Fruit fly (Drosophila melanogaster) whole organism, embryonic: ENCODE results near the gene CG1951.

ENCODE experiments used
- Blimp-1 ChIP-seq: fragments of 200-800 bp; sonication (Bioruptor generic); optimal IDR thresholded peaks from 3 replicates; lab custom pipeline; 2018; ENCODE audit warnings: missing biosample characterization, missing genetic modification characterization, mild to moderate bottlenecking, moderate library complexity, missing genetic modification reagents
- Bteb2 ChIP-seq: fragments of 200-800 bp; sonication (Bioruptor generic); optimal IDR thresholded peaks from 2 replicates; lab custom pipeline; 2016; ENCODE audit warnings: missing biosample characterization, missing genetic modification characterization
- CG10321 ChIP-seq: fragments of 200-800 bp; sonication (Bioruptor generic); IDR thresholded peaks from 2 replicates; pipeline ENCODE4 v1.3.6; 2022; ENCODE audit warnings: missing biosample characterization, missing genetic modification characterization
- CG11247 ChIP-seq: fragments of 200-800 bp; sonication (Bioruptor generic); IDR thresholded peaks from 2 replicates; pipeline ENCODE4 v1.3.6; 2022; ENCODE audit warnings: missing biosample characterization, missing genetic modification characterization
- CG12104 ChIP-seq: fragments of 200-800 bp; sonication (Bioruptor generic); optimal IDR thresholded peaks from 3 replicates; lab custom pipeline; 2016; ENCODE audit warnings: missing biosample characterization, missing genetic modification characterization
- CG12659 ChIP-seq: fragments of 200-800 bp; sonication (Bioruptor generic); optimal IDR thresholded peaks from 3 replicates; lab custom pipeline; 2017; ENCODE audit warnings: mild to moderate bottlenecking, missing biosample characterization, missing genetic modification reagents, missing genetic modification characterization
- CG12744 ChIP-seq: fragments of 200-800 bp; sonication (Bioruptor generic); optimal IDR thresholded peaks from 2 replicates; lab custom pipeline; 2016; ENCODE audit warnings: missing biosample characterization, missing genetic modification characterization
- CG13123 ChIP-seq: fragments of 200-800 bp; sonication (Bioruptor generic); optimal IDR thresholded peaks from 2 replicates; lab custom pipeline; 2016; ENCODE audit warnings: missing biosample characterization, missing genetic modification characterization
- CG14965 ChIP-seq: fragments of 200-800 bp; sonication (Bioruptor generic); optimal IDR thresholded peaks from 2 replicates; lab custom pipeline; 2016; ENCODE audit warnings: missing biosample characterization, missing genetic modification characterization, borderline replicate concordance
- CG15696 ChIP-seq: fragments of 200-800 bp; sonication (Bioruptor generic); optimal IDR thresholded peaks from 2 replicates; lab custom pipeline; 2019; ENCODE audit warnings: missing biosample characterization, mild to moderate bottlenecking, missing genetic modification characterization, moderate library complexity
- CG17328 ChIP-seq: fragments of 200-800 bp; sonication (Bioruptor generic); IDR thresholded peaks from 2 replicates; pipeline ENCODE4 v1.3.6; 2022; ENCODE audit warnings: missing biosample characterization, missing genetic modification characterization
- CG17568 ChIP-seq: fragments of 200-800 bp; sonication (Bioruptor generic); optimal IDR thresholded peaks from 2 replicates; lab custom pipeline; 2018; ENCODE audit warnings: missing biosample characterization, mild to moderate bottlenecking, missing genetic modification characterization, moderate library complexity
- CG17612 ChIP-seq: fragments of 200-800 bp; sonication (Bioruptor generic); IDR thresholded peaks from 2 replicates; pipeline ENCODE4 v1.3.6; 2022; ENCODE audit warnings: missing biosample characterization, missing genetic modification characterization
- CG17829 ChIP-seq: fragments of 200-800 bp; optimal IDR thresholded peaks from 2 replicates; lab custom pipeline; 2019; ENCODE audit warnings: missing biosample characterization, mild to moderate bottlenecking, missing genetic modification characterization, moderate library complexity
- CG17912 ChIP-seq: fragments of 200-800 bp; sonication (Bioruptor generic); optimal IDR thresholded peaks from 2 replicates; lab custom pipeline; 2018; ENCODE audit warnings: missing biosample characterization, mild to moderate bottlenecking, missing genetic modification characterization
- CG1832 ChIP-seq: fragments of 200-800 bp; sonication (Bioruptor generic); optimal IDR thresholded peaks from 2 replicates; lab custom pipeline; 2017; ENCODE audit warnings: missing biosample characterization, mild to moderate bottlenecking, missing genetic modification characterization, inconsistent platforms
- CG34224 ChIP-seq: fragments of 200-800 bp; sonication (Bioruptor generic); IDR thresholded peaks from 3 replicates; pipeline ENCODE4 v1.3.6; 2022; ENCODE audit warnings: missing biosample characterization, missing genetic modification characterization; ENCODE audit not compliant: partially characterized antibody
- CG4820 ChIP-seq: fragments of 200-800 bp; sonication (Bioruptor generic); optimal IDR thresholded peaks from 3 replicates; lab custom pipeline; 2016; ENCODE audit warnings: missing biosample characterization, missing genetic modification characterization
- CG6654 ChIP-seq: fragments of 200-800 bp; sonication (Bioruptor generic); optimal IDR thresholded peaks from 2 replicates; lab custom pipeline; 2017; ENCODE audit warnings: missing biosample characterization, mild to moderate bottlenecking, missing genetic modification characterization
- CG6683 ChIP-seq: fragments of 200-800 bp; sonication (Bioruptor generic); optimal IDR thresholded peaks from 2 replicates; lab custom pipeline; 2017; ENCODE audit warnings: missing biosample characterization, mild to moderate bottlenecking, missing genetic modification characterization, missing genetic modification reagents
- CG6765 ChIP-seq: fragments of 200-800 bp; sonication (Bioruptor generic); optimal IDR thresholded peaks from 3 replicates; lab custom pipeline; 2017; ENCODE audit warnings: missing biosample characterization, mild to moderate bottlenecking, missing genetic modification characterization
- CG9876 ChIP-seq: fragments of 200-800 bp; sonication (Bioruptor generic); optimal IDR thresholded peaks from 2 replicates; lab custom pipeline; 2016; ENCODE audit warnings: missing biosample characterization, missing genetic modification characterization
- CoRest ChIP-seq: fragments of 200-800 bp; sonication (Bioruptor generic); optimal IDR thresholded peaks from 3 replicates; lab custom pipeline; 2018; ENCODE audit warnings: missing biosample characterization, mild to moderate bottlenecking, missing genetic modification characterization, moderate library complexity
- D ChIP-seq, 2 experiments: fragments of 200-800 bp in 1 of 2; fragments of >200 bp in 1 of 2; sonication (Bioruptor generic) in 1 of 2; optimal IDR thresholded peaks; 2 replicates in 1 of 2; 3 replicates in 1 of 2; lab custom pipeline; 2017; ENCODE audit warnings: mild to moderate bottlenecking in 1 of 2, missing biosample characterization in 1 of 2, missing genetic modification characterization in 1 of 2, missing genetic modification reagents in 1 of 2
- Dbx ChIP-seq: fragments of 200-800 bp; sonication (Bioruptor generic); IDR thresholded peaks from 3 replicates; pipeline ENCODE4 v1.3.6; 2022; ENCODE audit warnings: missing biosample characterization, missing genetic modification characterization
- Gug ChIP-seq: fragments of 200-800 bp; sonication (Bioruptor generic); IDR thresholded peaks from 4 replicates; pipeline ENCODE4 v1.3.6; 2022; ENCODE audit warnings: missing biosample characterization, missing genetic modification characterization
- H2.0 ChIP-seq: fragments of 200-800 bp; sonication (Bioruptor generic); IDR thresholded peaks from 2 replicates; pipeline ENCODE4 v1.3.6; 2022; ENCODE audit warnings: missing biosample characterization, missing genetic modification characterization
- HLH3B ChIP-seq: fragments of 200-800 bp; sonication (Bioruptor generic); IDR thresholded peaks from 2 replicates; pipeline ENCODE4 v1.3.6; 2022; ENCODE audit warnings: missing biosample characterization, missing genetic modification characterization
- HLH4C ChIP-seq: fragments of 200-800 bp; sonication (Bioruptor generic); IDR thresholded peaks from 3 replicates; pipeline ENCODE4 v1.3.6; 2022; ENCODE audit warnings: missing biosample characterization, missing genetic modification characterization; ENCODE audit not compliant: partially characterized antibody
- Hr51 ChIP-seq, 2 experiments: fragments of 200-800 bp; sonication (Bioruptor generic); optimal IDR thresholded peaks; 2 replicates in 1 of 2; 3 replicates in 1 of 2; lab custom pipeline; 2016 to 2018; ENCODE audit warnings: missing biosample characterization in 2 of 2, missing genetic modification characterization in 2 of 2, mild to moderate bottlenecking in 1 of 2, moderate library complexity in 1 of 2
- Max ChIP-seq: fragments of 200-800 bp; sonication (Bioruptor generic); optimal IDR thresholded peaks from 2 replicates; lab custom pipeline; 2016; ENCODE audit warnings: missing biosample characterization, mild to moderate bottlenecking, missing genetic modification characterization
- NC2β ChIP-seq: fragments of 200-800 bp; sonication (Bioruptor generic); optimal IDR thresholded peaks from 2 replicates; lab custom pipeline; 2016; ENCODE audit warnings: missing biosample characterization, missing genetic modification characterization
- Nf-YB ChIP-seq: fragments of 200-800 bp; sonication (Bioruptor generic); optimal IDR thresholded peaks from 3 replicates; lab custom pipeline; 2019; ENCODE audit warnings: missing biosample characterization, mild to moderate bottlenecking, missing genetic modification characterization, moderate library complexity
- NfI ChIP-seq: fragments of 200-800 bp; sonication (Bioruptor generic); optimal IDR thresholded peaks from 3 replicates; lab custom pipeline; 2018; ENCODE audit warnings: missing biosample characterization, mild to moderate bottlenecking, missing genetic modification characterization, moderate library complexity
- PHDP ChIP-seq: fragments of 200-800 bp; sonication (Bioruptor generic); optimal IDR thresholded peaks from 3 replicates; lab custom pipeline; 2018; ENCODE audit warnings: missing biosample characterization, mild to moderate bottlenecking, missing genetic modification characterization, moderate library complexity
- Ravus ChIP-seq: fragments of 200-800 bp; sonication (Bioruptor generic); IDR thresholded peaks from 2 replicates; pipeline ENCODE4 v1.3.6; 2022; ENCODE audit warnings: missing biosample characterization, missing genetic modification characterization
- TFAM ChIP-seq: fragments of 200-800 bp; sonication (Bioruptor generic); optimal IDR thresholded peaks from 2 replicates; lab custom pipeline; 2017; ENCODE audit warnings: missing biosample characterization, missing genetic modification characterization, inconsistent platforms
- Taf1 ChIP-seq: fragments of 200-800 bp; sonication (Bioruptor generic); IDR thresholded peaks from 2 replicates; pipeline ENCODE4 v1.3.6; 2022; ENCODE audit warnings: missing biosample characterization, missing genetic modification characterization
- Usf ChIP-seq: fragments of 200-800 bp; sonication (Bioruptor generic); optimal IDR thresholded peaks from 2 replicates; lab custom pipeline; 2017; ENCODE audit warnings: missing genotype, missing biosample characterization, missing genetic modification characterization
- al ChIP-seq: fragments of 200-800 bp; sonication (Bioruptor generic); IDR thresholded peaks from 2 replicates; pipeline ENCODE4 v1.3.6; 2022; ENCODE audit warnings: missing biosample characterization, missing genetic modification characterization
- bab2 ChIP-seq: fragments of 200-800 bp; sonication (Bioruptor generic); optimal IDR thresholded peaks from 2 replicates; lab custom pipeline; 2016; ENCODE audit warnings: missing biosample characterization, missing genetic modification characterization
- crc ChIP-seq: fragments of 200-800 bp; sonication (Bioruptor generic); optimal IDR thresholded peaks from 2 replicates; lab custom pipeline; 2016; ENCODE audit warnings: missing biosample characterization, missing genetic modification characterization
- croc ChIP-seq: fragments of 200-800 bp; sonication (Bioruptor generic); conservative IDR thresholded peaks from 3 replicates; pipeline ENCODE4 v1.3.6; 2022; ENCODE audit warnings: missing biosample characterization, missing genetic modification characterization
- da ChIP-seq: fragments of 200-800 bp; sonication (Bioruptor generic); optimal IDR thresholded peaks from 2 replicates; lab custom pipeline; 2016; ENCODE audit warnings: missing biosample characterization, missing genetic modification characterization
- lab ChIP-seq: fragments of 200-800 bp; sonication (Bioruptor generic); optimal IDR thresholded peaks from 3 replicates; lab custom pipeline; 2017; ENCODE audit warnings: missing biosample characterization, missing genetic modification characterization, mild to moderate bottlenecking, moderate library complexity, missing genetic modification reagents
- nerfin-1 ChIP-seq: fragments of 200-800 bp; sonication (Bioruptor generic); optimal IDR thresholded peaks from 3 replicates; lab custom pipeline; 2019; ENCODE audit warnings: missing biosample characterization, mild to moderate bottlenecking, missing genetic modification characterization, moderate library complexity
- nmo ChIP-seq: fragments of 200-800 bp; sonication (Bioruptor generic); optimal IDR thresholded peaks from 2 replicates; lab custom pipeline; 2018; ENCODE audit warnings: missing biosample characterization, mild to moderate bottlenecking, missing genetic modification characterization, moderate library complexity
- ro ChIP-seq: fragments of 200-800 bp; sonication (Bioruptor generic); IDR thresholded peaks from 2 replicates; pipeline ENCODE4 v1.3.6; 2022; ENCODE audit warnings: missing biosample characterization, missing genetic modification characterization
- sob ChIP-seq: fragments of 200-800 bp; sonication (Bioruptor generic); IDR thresholded peaks from 2 replicates; pipeline ENCODE4 v1.3.6; 2022; ENCODE audit warnings: missing biosample characterization, missing genetic modification characterization

Gene CG1951

dm6 chr3R:29063207-29063920, 36.3 kb downstream of the CG1951 start (continued):
- peak; percentile 87 for TF ChIP-seq CG1832 (GFP tag; lab: Kevin White, UChicago)
- TF ChIP-seq CG6765 (GFP tag; lab: Kevin White, UChicago) = peak; percentile 55
- no peak for TF ChIP-seq H2.0 (GFP tag; lab: Robert Waterston, UW)
- TF ChIP-seq TFAM = no peak
- TF ChIP-seq PHDP (tag; lab: Kevin White, UChicago) = peak; percentile 82
- no peak for TF ChIP-seq CG17612 (GFP tag; lab: Robert Waterston, UW)
- no peak for TF ChIP-seq CG17328
- no peak for TF ChIP-seq CG14965 (GFP tag; lab: Kevin White, UChicago)
- peak; percentile 27 for TF ChIP-seq Nf-YB (GFP tag; lab: Kevin White, UChicago)
- TF ChIP-seq NfI = peak; percentile 78
- no peak for TF ChIP-seq ro (GFP tag; lab: Robert Waterston, UW)
- TF ChIP-seq CoRest (tag; lab: Kevin White, UChicago) = peak; percentile 88
- no peak for TF ChIP-seq Taf1 (GFP tag; lab: Robert Waterston, UW)
- peak; percentile 59 for TF ChIP-seq nerfin-1
- TF ChIP-seq croc = peak; percentile 44; the same call in 2 of the 3 replicates
- TF ChIP-seq CG13123 (GFP tag; lab: Kevin White, UChicago) = no peak
- TF ChIP-seq Dbx = no peak
- peak; percentile 74 for TF ChIP-seq CG12659 (GFP tag; lab: Kevin White, UChicago)
- peak; percentile 77 for TF ChIP-seq CG17829 (tag; lab: Kevin White, UChicago)
- peak; percentile 22 for TF ChIP-seq CG17568 (GFP tag; lab: Kevin White, UChicago)
- TF ChIP-seq Ravus (GFP tag; lab: Robert Waterston, UW) = no peak
- TF ChIP-seq Max (GFP tag; lab: Kevin White, UChicago) = peak; percentile 45
- TF ChIP-seq lab (GFP tag; lab: Kevin White, UChicago) = peak; percentile 80
- no peak for TF ChIP-seq D (optimal IDR thresholded peaks at IDR 0.05; lab: Kevin White, UChicago)
- TF ChIP-seq D (GFP tag; optimal IDR thresholded peaks at IDR 0.05; lab: Kevin White, UChicago) = peak; percentile 55
- TF ChIP-seq HLH4C = no peak
- peak; percentile 4 for TF ChIP-seq NC2β (GFP tag; lab: Kevin White, UChicago)
- peak; percentile 56 to 83 for TF ChIP-seq Hr51 (GFP tag; optimal IDR thresholded peaks at IDR 0.05; lab: Kevin White, UChicago)
- no peak for TF ChIP-seq HLH3B (GFP tag; lab: Robert Waterston, UW)
- TF ChIP-seq CG12744 (GFP tag; lab: Kevin White, UChicago) = peak; percentile 2
- TF ChIP-seq Blimp-1 (GFP tag; lab: Kevin White, UChicago) = peak; percentile 69
- TF ChIP-seq CG11247 = no peak
- peak; percentile 23 for TF ChIP-seq CG6654 (GFP tag; lab: Kevin White, UChicago)
- peak; percentile 31 for TF ChIP-seq Usf (GFP tag; lab: Kevin White, UChicago)
- peak; percentile 41 for TF ChIP-seq da
- TF ChIP-seq CG15696 (tag; lab: Kevin White, UChicago) = peak; percentile 77
- peak; percentile 14 for TF ChIP-seq CG9876 (GFP tag; lab: Kevin White, UChicago)
- TF ChIP-seq CG6683 (GFP tag; lab: Kevin White, UChicago) = peak; percentile 32
- TF ChIP-seq Gug = peak; percentile 59; the same call in 3 of the 4 replicates
- no peak for TF ChIP-seq crc (GFP tag; lab: Kevin White, UChicago)
- TF ChIP-seq al (GFP tag; lab: Robert Waterston, UW) = no peak
- TF ChIP-seq CG34224 (GFP tag; lab: Robert Waterston, UW) = no peak
- no peak for TF ChIP-seq CG17912 (GFP tag; lab: Kevin White, UChicago)
- no peak for TF ChIP-seq Bteb2
- no peak for TF ChIP-seq sob (GFP tag; lab: Robert Waterston, UW)
- TF ChIP-seq CG10321 (GFP tag; lab: Robert Waterston, UW) = no peak
- TF ChIP-seq nmo (GFP tag; lab: Kevin White, UChicago) = peak; percentile 75
- TF ChIP-seq CG4820 (GFP tag; lab: Kevin White, UChicago) = peak; percentile 49
- peak; percentile 63 for TF ChIP-seq CG12104 (GFP tag; lab: Kevin White, UChicago)
- TF ChIP-seq bab2 = peak; percentile 52
